Worm (Caenorhabditis elegans) whole organism, early embryonic: Measurements from ENCODE around the gene nas-6.

Experiments used
- F13C5.2 ChIP-seq: sonication (generic microtip); optimal IDR thresholded peaks from 2 replicates; lab custom pipeline; 2017; ENCODE audit warnings: mild to moderate bottlenecking, missing genetic modification characterization, inconsistent platforms, missing compliant biosample characterization
- ceh-13 ChIP-seq: fragments of 200-800 bp; sonication (Bioruptor generic); optimal IDR thresholded peaks from 2 replicates; lab custom pipeline; 2018; ENCODE audit warnings: mild to moderate bottlenecking, missing genetic modification characterization, missing compliant biosample characterization
- hmg-4 ChIP-seq: fragments of 200-800 bp; sonication (Bioruptor generic); optimal IDR thresholded peaks from 2 replicates; lab custom pipeline; 2018; ENCODE audit warnings: mild to moderate bottlenecking, missing genetic modification characterization, missing compliant biosample characterization
- pes-1 ChIP-seq: fragments of 200-800 bp; sonication (Bioruptor generic); IDR thresholded peaks from 2 replicates; pipeline ENCODE4 v1.3.6; 2022; ENCODE audit warnings: missing genetic modification reagents, missing genetic modification characterization, missing compliant biosample characterization
- tbx-37 ChIP-seq: fragments of 200-800 bp; sonication (Bioruptor generic); conservative IDR thresholded peaks from 2 replicates; pipeline ENCODE4 v1.3.6; 2022; ENCODE audit warnings: missing genetic modification reagents, missing genetic modification characterization, missing compliant biosample characterization

DNA sequence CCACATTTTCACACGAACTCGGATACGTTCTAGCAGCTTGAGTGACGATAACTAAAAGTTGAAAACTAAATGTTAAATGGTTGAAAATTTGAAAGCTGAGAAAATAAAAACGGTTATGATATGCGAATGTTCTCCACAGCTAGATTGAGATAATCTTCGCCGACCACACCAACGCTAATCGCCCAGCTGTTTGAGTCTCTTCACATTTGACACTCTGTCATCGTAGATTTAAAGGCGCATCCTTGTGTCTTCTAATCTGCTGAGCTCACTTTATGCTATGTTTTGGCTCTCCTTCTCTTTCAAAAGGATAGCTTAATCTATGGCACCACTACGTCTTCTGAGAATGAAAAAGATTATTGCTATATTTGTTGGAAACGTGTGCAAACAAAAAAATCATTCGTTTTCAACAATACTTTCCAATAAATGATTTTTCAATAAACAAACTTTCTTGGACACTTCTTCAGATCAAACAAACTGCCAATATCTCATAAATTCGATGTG lies 27.4 kb downstream of the nas-6 start, which contains the start of gene F11E6.10:
- no peak for TF ChIP-seq hmg-4 (GFP tag; lab: Kevin White, UChicago)
- no peak for TF ChIP-seq tbx-37 (GFP tag; lab: Robert Waterston, UW)
- TF ChIP-seq pes-1 (GFP tag; lab: Robert Waterston, UW): no peak
- TF ChIP-seq F13C5.2 (tag; lab: Kevin White, UChicago): no peak
- TF ChIP-seq ceh-13 (GFP tag; lab: Kevin White, UChicago): no peak
